Fruit fly (Drosophila melanogaster): ENCODE data around the gene Atg4a.
A peak's percentile ranks its signal among the peaks of the same experiment; 100 is the strongest.

Gene Atg4a

dm6 chr2L:1070332-1070731 is 10.4 kb upstream of the Atg4a start (continued):
- TF ChIP-seq Drgx (GFP tag; IDR thresholded peaks at IDR 0.05) (peak; percentile 74), trem (tag; optimal IDR thresholded peaks at IDR 0.05) (peak; percentile 9), klu (GFP tag; IDR thresholded peaks at IDR 0.05) (no peak), gem (tag; optimal IDR thresholded peaks at IDR 0.05) (peak; percentile 65), kay (GFP tag; optimal IDR thresholded peaks at IDR 0.05) (no peak), sens-2 (GFP tag; IDR thresholded peaks at IDR 0.05) (0 out of 2 replicates have a peak, but pooled peaks have one; percentile 28), sob (GFP tag; IDR thresholded peaks at IDR 0.05) (no peak), lilli (GFP tag; optimal IDR thresholded peaks at IDR 0.05) (no peak), hkb (optimal IDR thresholded peaks at IDR 0.05) (no peak), hkb (GFP tag; IDR thresholded peaks at IDR 0.05) (peak; percentile 23; the same call in 1 of the 2 replicates), CG11695 (GFP tag; IDR thresholded peaks at IDR 0.05) (peak; percentile 47; the same call in 1 of the 3 replicates), kah (GFP tag; optimal IDR thresholded peaks at IDR 0.05) (no peak), CG3407 (GFP tag; optimal IDR thresholded peaks at IDR 0.05) (peak; percentile 18), CG15696 (tag; optimal IDR thresholded peaks at IDR 0.05) (peak; percentile 37), sc (optimal IDR thresholded peaks at IDR 0.05) (no peak), sc (GFP tag; optimal IDR thresholded peaks at IDR 0.05) (peak; percentile 33), CG18476 (GFP tag; optimal IDR thresholded peaks at IDR 0.05) (peak; percentile 13), chif (GFP tag; optimal IDR thresholded peaks at IDR 0.05) (peak; percentile 20 to 31), CG32772 (GFP tag; IDR thresholded peaks at IDR 0.05) (peak; percentile 41; the same call in 1 of the 2 replicates), fd96Cb (tag; optimal IDR thresholded peaks at IDR 0.05) (peak; percentile 22), lbe (GFP tag; optimal IDR thresholded peaks at IDR 0.05) (no peak), CG5180 (GFP tag; optimal IDR thresholded peaks at IDR 0.05) (no peak), CG10979 (tag; optimal IDR thresholded peaks at IDR 0.05) (peak; percentile 65), pnt (GFP tag; optimal IDR thresholded peaks at IDR 0.05) (no peak), Abd-B (GFP tag; optimal IDR thresholded peaks at IDR 0.05) (peak; percentile 15), CG11456 (GFP tag; IDR thresholded peaks at IDR 0.05) (0 out of 3 replicates have a peak, but pooled peaks have one; percentile 46), Eip74EF (GFP tag; optimal IDR thresholded peaks at IDR 0.05) (no peak), CG10959 (GFP tag; IDR thresholded peaks at IDR 0.05) (0 out of 2 replicates have a peak, but pooled peaks have one; percentile 6), PHDP (tag; optimal IDR thresholded peaks at IDR 0.05) (peak; percentile 18), Hr51 (GFP tag; optimal IDR thresholded peaks at IDR 0.05) (no peak), tap (tag; optimal IDR thresholded peaks at IDR 0.05) (peak; percentile 10), CG16815 (GFP tag; optimal IDR thresholded peaks at IDR 0.05) (peak; percentile 18), caup (GFP tag; optimal IDR thresholded peaks at IDR 0.05; ENCODE audit: severe bottlenecking) (no peak), CG2889 (GFP tag; IDR thresholded peaks at IDR 0.05) (no peak), dimm (GFP tag; IDR thresholded peaks at IDR 0.05) (no peak), corto (GFP tag; optimal IDR thresholded peaks at IDR 0.05) (no peak), Spps (tag; optimal IDR thresholded peaks at IDR 0.05) (peak; percentile 22), Dref (GFP tag; IDR thresholded peaks at IDR 0.05) (no peak), CG18599 (GFP tag; optimal IDR thresholded peaks at IDR 0.05) (peak; percentile 29), unpg (GFP tag; optimal IDR thresholded peaks at IDR 0.05) (peak; percentile 57), kni (GFP tag; optimal IDR thresholded peaks at IDR 0.05) (no peak), CG9727 (GFP tag; optimal IDR thresholded peaks at IDR 0.05) (peak; percentile 45), CG5245 (GFP tag; optimal IDR thresholded peaks at IDR 0.05) (peak; percentile 3), chinmo (GFP tag; IDR thresholded peaks at IDR 0.05; ENCODE audit: partially characterized antibody) (no peak), CG6813 (GFP tag; optimal IDR thresholded peaks at IDR 0.05) (peak; percentile 4), Oli (tag; optimal IDR thresholded peaks at IDR 0.05) (peak; percentile 16), grau (tag; optimal IDR thresholded peaks at IDR 0.05) (peak; percentile 20), Ptx1 (GFP tag; IDR thresholded peaks at IDR 0.05) (peak; percentile 26; the same call in 1 of the 2 replicates), CG11696 (GFP tag; IDR thresholded peaks at IDR 0.05) (0 out of 2 replicates have a peak, but pooled peaks have one; percentile 28)

Measured in whole organism, embryonic.